Fruit fly (Drosophila melanogaster): Measurements from ENCODE around the gene Or1a.

The Or1a gene

dm6 chrX:356232-356631 is 41.3 kb downstream of the Or1a start, which contains the start of gene y:
Gene y, plus strand, starts transcription at chrX:356509.
- no peak for TF ChIP-seq cic (GFP tag; optimal IDR thresholded peaks at IDR 0.05)
- TF ChIP-seq CG14711 (tag; optimal IDR thresholded peaks at IDR 0.05), result no peak
- no peak for TF ChIP-seq CG33017 (tag; optimal IDR thresholded peaks at IDR 0.05)
- TF ChIP-seq Clk (GFP tag; optimal IDR thresholded peaks at IDR 0.05), result no peak
- TF ChIP-seq toe (GFP tag; optimal IDR thresholded peaks at IDR 0.05), result no peak
- TF ChIP-seq CG5204 (GFP tag; optimal IDR thresholded peaks at IDR 0.05), result no peak
- TF ChIP-seq CG7101 (tag; optimal IDR thresholded peaks at IDR 0.05), result no peak
- no peak for TF ChIP-seq CG12768 (GFP tag; optimal IDR thresholded peaks at IDR 0.05)
- TF ChIP-seq CG7045 (GFP tag; optimal IDR thresholded peaks at IDR 0.05), result no peak
- TF ChIP-seq CG11617 (GFP tag; optimal IDR thresholded peaks at IDR 0.05), result no peak
- TF ChIP-seq pad (GFP tag; optimal IDR thresholded peaks at IDR 0.05), result no peak
- TF ChIP-seq tj (GFP tag; optimal IDR thresholded peaks at IDR 0.05), result no peak
- TF ChIP-seq ovo (GFP tag; optimal IDR thresholded peaks at IDR 0.05), result no peak

dm6 chrX:361418-361817 is 46.5 kb downstream of the Or1a start:
- TF ChIP-seq CG11617 (GFP tag; optimal IDR thresholded peaks at IDR 0.05) (no peak), toe (GFP tag; optimal IDR thresholded peaks at IDR 0.05) (no peak), Mnt (GFP tag; optimal IDR thresholded peaks at IDR 0.05) (no peak), CG7045 (GFP tag; optimal IDR thresholded peaks at IDR 0.05) (no peak), CG14711 (tag; optimal IDR thresholded peaks at IDR 0.05) (no peak), bab1 (GFP tag; optimal IDR thresholded peaks at IDR 0.05) (peak; percentile 47), cnc (optimal IDR thresholded peaks at IDR 0.05) (no peak)

dm6 chrX:362073-362674 is 47.3 kb downstream of the Or1a start:
- no peak for TF ChIP-seq CG7101 (tag; optimal IDR thresholded peaks at IDR 0.05)
- TF ChIP-seq Clk (GFP tag; optimal IDR thresholded peaks at IDR 0.05), result no peak
- TF ChIP-seq toe (GFP tag; optimal IDR thresholded peaks at IDR 0.05), result no peak
- TF ChIP-seq CG5204 (GFP tag; optimal IDR thresholded peaks at IDR 0.05), result no peak
- TF ChIP-seq ovo (GFP tag; optimal IDR thresholded peaks at IDR 0.05), result no peak
- TF ChIP-seq bab1 (GFP tag; optimal IDR thresholded peaks at IDR 0.05), result no peak
- no peak for TF ChIP-seq Mnt (GFP tag; optimal IDR thresholded peaks at IDR 0.05)
- no peak for TF ChIP-seq kay (GFP tag; ENCODE audit: borderline replicate concordance)
- TF ChIP-seq tj (GFP tag; optimal IDR thresholded peaks at IDR 0.05), result no peak
- TF ChIP-seq CG33017 (tag; optimal IDR thresholded peaks at IDR 0.05), result no peak
- no peak for TF ChIP-seq Crg-1 (GFP tag; optimal IDR thresholded peaks at IDR 0.05)
- TF ChIP-seq CG14711 (tag; optimal IDR thresholded peaks at IDR 0.05), result no peak
- no peak for TF ChIP-seq cic (GFP tag; optimal IDR thresholded peaks at IDR 0.05)

dm6 chrX:364006-364405 is 49.1 kb downstream of the Or1a start:
- TF ChIP-seq CG5204 (GFP tag; optimal IDR thresholded peaks at IDR 0.05) (no peak), CG14711 (tag; optimal IDR thresholded peaks at IDR 0.05) (no peak), ovo (GFP tag; optimal IDR thresholded peaks at IDR 0.05) (no peak), CG1620 (GFP tag; optimal IDR thresholded peaks at IDR 0.05) (no peak), cic (GFP tag; optimal IDR thresholded peaks at IDR 0.05) (no peak), CG11617 (GFP tag; optimal IDR thresholded peaks at IDR 0.05) (no peak), toe (GFP tag; optimal IDR thresholded peaks at IDR 0.05) (no peak), CG33017 (tag; optimal IDR thresholded peaks at IDR 0.05) (no peak), CG7101 (tag; optimal IDR thresholded peaks at IDR 0.05) (no peak)
